Fruit fly (Drosophila melanogaster) whole organism, pupa: Measurements from ENCODE around the gene CG43779.

ENCODE experiments used
- CG15710 ChIP-seq: fragments of 200-800 bp; sonication (Bioruptor generic); optimal IDR thresholded peaks from 2 replicates; lab custom pipeline; 2018; ENCODE audit warnings: missing biosample characterization, mild to moderate bottlenecking, missing genetic modification characterization, moderate library complexity
- CG17806 ChIP-seq: fragments of 200-800 bp; sonication (Bioruptor generic); optimal IDR thresholded peaks from 2 replicates; lab custom pipeline; 2018; ENCODE audit warnings: missing biosample characterization, mild to moderate bottlenecking, missing genetic modification characterization, moderate library complexity
- CG32121 ChIP-seq: fragments of 200-800 bp; sonication (Bioruptor generic); IDR thresholded peaks from 2 replicates; pipeline ENCODE4 v1.3.6; 2022; ENCODE audit warnings: missing biosample characterization, missing genetic modification characterization
- CG8301 ChIP-seq: fragments of 200-800 bp; sonication (Bioruptor generic); optimal IDR thresholded peaks from 2 replicates; lab custom pipeline; 2018; ENCODE audit warnings: missing biosample characterization, mild to moderate bottlenecking, missing genetic modification characterization
- CG9948 ChIP-seq: fragments of 200-800 bp; sonication (Bioruptor generic); optimal IDR thresholded peaks from 2 replicates; lab custom pipeline; 2018; ENCODE audit warnings: missing biosample characterization, mild to moderate bottlenecking, missing genetic modification characterization, moderate library complexity
- EcR ChIP-seq: fragments of 200-800 bp; sonication (Bioruptor generic); optimal IDR thresholded peaks from 3 replicates; lab custom pipeline; 2019; ENCODE audit warnings: missing biosample characterization, missing genetic modification characterization, mild to moderate bottlenecking, moderate library complexity, missing genetic modification reagents
- Pif1A ChIP-seq: fragments of 200-800 bp; sonication (Bioruptor generic); optimal IDR thresholded peaks from 3 replicates; lab custom pipeline; 2016; ENCODE audit warnings: missing biosample characterization, missing genetic modification characterization
- Snoo ChIP-seq: fragments of 200-800 bp; sonication (Bioruptor generic); optimal IDR thresholded peaks from 3 replicates; lab custom pipeline; 2017; ENCODE audit warnings: missing biosample characterization, mild to moderate bottlenecking, missing genetic modification characterization, inconsistent platforms

DNA sequence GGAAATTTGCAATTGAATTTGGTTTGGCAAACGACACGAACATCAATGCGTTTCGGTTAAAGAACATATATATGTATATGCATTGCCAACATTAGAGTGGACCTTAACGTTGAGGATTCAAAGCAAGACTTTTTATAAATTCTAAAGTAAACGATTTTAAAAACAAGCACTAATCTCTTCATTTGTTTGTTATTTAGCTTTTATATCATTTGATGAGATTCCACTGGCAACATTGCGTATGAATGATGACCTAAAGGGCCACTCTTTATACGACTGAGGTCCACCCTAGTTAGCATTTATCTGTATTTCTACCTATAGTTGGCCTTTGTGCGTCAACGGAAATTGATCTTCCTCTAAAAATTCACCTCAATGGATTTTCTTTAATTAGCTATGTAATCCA lies 47.9 kb downstream of the CG43779 start:
- TF ChIP-seq EcR (GFP tag; lab: Kevin White, UChicago) (no peak), CG32121 (GFP tag; lab: Robert Waterston, UW) (peak; percentile 53), CG8301 (peak; percentile 60), CG17806 (tag; lab: Kevin White, UChicago) (no peak), CG15710 (tag; lab: Kevin White, UChicago) (no peak), CG9948 (no peak), Pif1A (GFP tag; lab: Kevin White, UChicago) (peak; percentile 26), Snoo (tag; lab: Kevin White, UChicago) (no peak)
